Fruit fly (Drosophila melanogaster) whole organism, embryonic: Measurements from ENCODE around the gene CG12182.

ENCODE experiments used
- Bdp1 ChIP-seq: fragments of 200-800 bp; sonication (Bioruptor generic); optimal IDR thresholded peaks from 3 replicates; lab custom pipeline; 2016; ENCODE audit warnings: missing biosample characterization, missing genetic modification characterization
- Blimp-1 ChIP-seq: fragments of 200-800 bp; sonication (Bioruptor generic); optimal IDR thresholded peaks from 3 replicates; lab custom pipeline; 2018; ENCODE audit warnings: missing biosample characterization, missing genetic modification characterization, mild to moderate bottlenecking, moderate library complexity, missing genetic modification reagents
- CG10267 ChIP-seq: fragments of 200-800 bp; sonication (Bioruptor generic); optimal IDR thresholded peaks from 2 replicates; lab custom pipeline; 2018; ENCODE audit warnings: missing biosample characterization, mild to moderate bottlenecking, missing genetic modification characterization, moderate library complexity
- CG11504 ChIP-seq: fragments of 200-800 bp; sonication (Bioruptor generic); optimal IDR thresholded peaks from 3 replicates; lab custom pipeline; 2019; ENCODE audit warnings: missing biosample characterization, mild to moderate bottlenecking, missing genetic modification characterization, moderate library complexity
- CG11695 ChIP-seq: fragments of 200-800 bp; sonication (Bioruptor generic); IDR thresholded peaks from 3 replicates; pipeline ENCODE4 v1.3.6; 2022; ENCODE audit warnings: missing biosample characterization, missing genetic modification characterization
- CG14667 ChIP-seq: fragments of 200-800 bp; sonication (Bioruptor generic); IDR thresholded peaks from 2 replicates; pipeline ENCODE4 v1.3.6; 2022; ENCODE audit warnings: missing biosample characterization, missing genetic modification characterization
- CG15269 ChIP-seq: fragments of 200-800 bp; sonication (Bioruptor generic); optimal IDR thresholded peaks from 2 replicates; lab custom pipeline; 2018; ENCODE audit warnings: missing biosample characterization, mild to moderate bottlenecking, missing genetic modification characterization, moderate library complexity
- CG15696 ChIP-seq: fragments of 200-800 bp; sonication (Bioruptor generic); optimal IDR thresholded peaks from 2 replicates; lab custom pipeline; 2019; ENCODE audit warnings: missing biosample characterization, mild to moderate bottlenecking, missing genetic modification characterization, moderate library complexity
- CG17385 ChIP-seq: fragments of 200-800 bp; sonication (Bioruptor generic); optimal IDR thresholded peaks from 3 replicates; lab custom pipeline; 2018; ENCODE audit warnings: missing biosample characterization, mild to moderate bottlenecking, missing genetic modification characterization
- CG17612 ChIP-seq: fragments of 200-800 bp; sonication (Bioruptor generic); IDR thresholded peaks from 2 replicates; pipeline ENCODE4 v1.3.6; 2022; ENCODE audit warnings: missing biosample characterization, missing genetic modification characterization
- CG18764 ChIP-seq: fragments of 200-800 bp; sonication (Bioruptor generic); optimal IDR thresholded peaks from 3 replicates; lab custom pipeline; 2016; ENCODE audit warnings: missing biosample characterization, missing genetic modification characterization
- CG31441 ChIP-seq: fragments of 200-800 bp; sonication (Bioruptor generic); IDR thresholded peaks from 2 replicates; pipeline ENCODE4 v1.3.6; 2022; ENCODE audit warnings: missing biosample characterization, missing genetic modification characterization
- CG32767 ChIP-seq: fragments of 200-800 bp; sonication (Bioruptor generic); IDR thresholded peaks from 2 replicates; pipeline ENCODE4 v1.3.6; 2022; ENCODE audit warnings: missing biosample characterization, missing genetic modification characterization
- CG33557 ChIP-seq: fragments of 200-800 bp; sonication (Bioruptor generic); optimal IDR thresholded peaks from 2 replicates; lab custom pipeline; 2019; ENCODE audit warnings: missing biosample characterization, mild to moderate bottlenecking, missing genetic modification characterization, moderate library complexity
- CG42726 ChIP-seq: fragments of 200-800 bp; sonication (Bioruptor generic); IDR thresholded peaks from 2 replicates; pipeline ENCODE4 v1.3.6; 2022; ENCODE audit warnings: missing biosample characterization, missing genetic modification characterization; ENCODE audit not compliant: partially characterized antibody
- CG4730 ChIP-seq: fragments of 200-800 bp; sonication (Bioruptor generic); IDR thresholded peaks from 2 replicates; pipeline ENCODE4 v1.3.6; 2022; ENCODE audit warnings: missing biosample characterization, missing genetic modification characterization
- CG5953 ChIP-seq: fragments of 200-800 bp; sonication (Bioruptor generic); IDR thresholded peaks from 2 replicates; pipeline ENCODE4 v1.3.6; 2022; ENCODE audit warnings: missing biosample characterization, missing genetic modification characterization
- CG7786 ChIP-seq: fragments of 200-800 bp; sonication (Bioruptor generic); optimal IDR thresholded peaks from 2 replicates; lab custom pipeline; 2016; ENCODE audit warnings: missing biosample characterization, missing genetic modification characterization
- CG8281 ChIP-seq: fragments of 200-800 bp; sonication (Bioruptor generic); optimal IDR thresholded peaks from 2 replicates; lab custom pipeline; 2018; ENCODE audit warnings: missing biosample characterization, mild to moderate bottlenecking, missing genetic modification characterization, moderate library complexity
- Dbx ChIP-seq: fragments of 200-800 bp; sonication (Bioruptor generic); IDR thresholded peaks from 3 replicates; pipeline ENCODE4 v1.3.6; 2022; ENCODE audit warnings: missing biosample characterization, missing genetic modification characterization
- Ets97D ChIP-seq: fragments of 200-800 bp; sonication (Bioruptor generic); optimal IDR thresholded peaks from 3 replicates; lab custom pipeline; 2016; ENCODE audit warnings: missing biosample characterization, missing genetic modification characterization
- Fer1 ChIP-seq: fragments of 200-800 bp; sonication (Bioruptor generic); optimal IDR thresholded peaks from 2 replicates; lab custom pipeline; 2017; ENCODE audit warnings: missing biosample characterization, mild to moderate bottlenecking, missing genetic modification characterization
- HmgZ ChIP-seq: fragments of 200-800 bp; sonication (Bioruptor generic); optimal IDR thresholded peaks from 2 replicates; lab custom pipeline; 2018; ENCODE audit warnings: missing biosample characterization, mild to moderate bottlenecking, missing genetic modification characterization
- Hmx ChIP-seq: fragments of 200-800 bp; sonication (Bioruptor generic); optimal IDR thresholded peaks from 2 replicates; lab custom pipeline; 2016; ENCODE audit warnings: missing biosample characterization, missing genetic modification characterization
- Lpt ChIP-seq: fragments of >200 bp; optimal IDR thresholded peaks from 2 replicates; lab custom pipeline; 2018; ENCODE audit warnings: missing biosample characterization, missing genetic modification characterization
- Nf-YA ChIP-seq: fragments of 200-800 bp; sonication (Bioruptor generic); IDR thresholded peaks from 2 replicates; pipeline ENCODE4 v1.3.6; 2022; ENCODE audit warnings: missing biosample characterization, missing genetic modification characterization
- Pdp1 ChIP-seq, 2 experiments: fragments of 200-800 bp; sonication (Bioruptor generic); optimal IDR thresholded peaks; 3 replicates each; lab custom pipeline; 2016; ENCODE audit warnings: missing biosample characterization in 2 of 2, missing genetic modification characterization in 2 of 2, mild to moderate bottlenecking in 1 of 2, moderate library complexity in 1 of 2
- Ravus ChIP-seq: fragments of 200-800 bp; sonication (Bioruptor generic); IDR thresholded peaks from 2 replicates; pipeline ENCODE4 v1.3.6; 2022; ENCODE audit warnings: missing biosample characterization, missing genetic modification characterization
- Xrp1 ChIP-seq: fragments of 200-800 bp; sonication (Bioruptor generic); IDR thresholded peaks from 2 replicates; pipeline ENCODE4 v1.3.6; 2022; ENCODE audit warnings: missing biosample characterization, missing genetic modification characterization
- abd-A ChIP-seq: fragments of 200-800 bp; sonication (Bioruptor generic); optimal IDR thresholded peaks from 3 replicates; lab custom pipeline; 2019; ENCODE audit warnings: missing biosample characterization, mild to moderate bottlenecking, missing genetic modification characterization, moderate library complexity
- br ChIP-seq: fragments of >200 bp; optimal IDR thresholded peaks from 2 replicates; lab custom pipeline; 2017
- bsh ChIP-seq, 2 experiments: fragments of 200-800 bp; sonication (Bioruptor generic); optimal IDR thresholded peaks; 2 replicates each; lab custom pipeline; 2017 to 2018; ENCODE audit warnings: mild to moderate bottlenecking in 2 of 2, missing biosample characterization in 2 of 2, missing genetic modification characterization in 2 of 2, moderate library complexity in 1 of 2
- ci ChIP-seq: fragments of 200-800 bp; sonication (Bioruptor generic); IDR thresholded peaks from 3 replicates; pipeline ENCODE4 v1.3.6; 2022; ENCODE audit warnings: missing biosample characterization, missing genetic modification characterization
- danr ChIP-seq: fragments of 200-800 bp; sonication (Bioruptor generic); IDR thresholded peaks from 2 replicates; pipeline ENCODE4 v1.3.6; 2022; ENCODE audit warnings: missing biosample characterization, missing genetic modification characterization
- h ChIP-seq: fragments of >200 bp; optimal IDR thresholded peaks from 2 replicates; lab custom pipeline; 2017
- inv ChIP-seq: fragments of 200-800 bp; sonication (Bioruptor generic); IDR thresholded peaks from 2 replicates; pipeline ENCODE4 v1.3.6; 2022; ENCODE audit warnings: missing biosample characterization, missing genetic modification characterization; ENCODE audit not compliant: partially characterized antibody
- lov ChIP-seq, 2 experiments: fragments of 200-800 bp in 1 of 2; fragments of >200 bp in 1 of 2; sonication (Bioruptor generic) in 1 of 2; IDR thresholded peaks in 1 of 2; optimal IDR thresholded peaks in 1 of 2; 2 replicates in 1 of 2; 3 replicates in 1 of 2; pipeline versions ENCODE4 v1.3.6 to Lab custom; 2017 to 2022; ENCODE audit warnings: missing biosample characterization in 1 of 2, missing genetic modification characterization in 1 of 2
- nmo ChIP-seq: fragments of 200-800 bp; sonication (Bioruptor generic); optimal IDR thresholded peaks from 2 replicates; lab custom pipeline; 2018; ENCODE audit warnings: missing biosample characterization, mild to moderate bottlenecking, missing genetic modification characterization, moderate library complexity
- pan ChIP-seq, 4 experiments: fragments of >200 bp in 3 of 4; fragments of 200-800 bp in 1 of 4; sonication (Bioruptor generic) in 1 of 4; optimal IDR thresholded peaks in 3 of 4; IDR thresholded peaks in 1 of 4; 2 replicates each; pipeline versions ENCODE4 v1.3.6 to Lab custom; 2017 to 2022; ENCODE audit warnings: missing biosample characterization in 2 of 4, missing genetic modification characterization in 2 of 4, mixed read lengths in 1 of 4
- pb ChIP-seq: fragments of 200-800 bp; sonication (Bioruptor generic); optimal IDR thresholded peaks from 3 replicates; lab custom pipeline; 2016; ENCODE audit warnings: missing biosample characterization, missing genetic modification characterization
- prd ChIP-seq, 3 experiments: fragments of >200 bp in 2 of 3; fragments of 200-800 bp in 1 of 3; sonication (Bioruptor generic) in 1 of 3; optimal IDR thresholded peaks in 2 of 3; IDR thresholded peaks in 1 of 3; 2 replicates in 2 of 3; 3 replicates in 1 of 3; pipeline versions ENCODE4 v1.3.6 to Lab custom; 2017 to 2022; ENCODE audit warnings: missing biosample characterization in 1 of 3, missing genetic modification characterization in 1 of 3
- pum ChIP-seq: fragments of 200-800 bp; sonication (Bioruptor generic); optimal IDR thresholded peaks from 2 replicates; lab custom pipeline; 2016; ENCODE audit warnings: missing biosample characterization, missing genetic modification characterization
- ranshi ChIP-seq: fragments of 200-800 bp; sonication (Bioruptor generic); IDR thresholded peaks from 2 replicates; pipeline ENCODE4 v1.3.6; 2022; ENCODE audit warnings: missing biosample characterization, missing genetic modification characterization
- schlank ChIP-seq: fragments of 200-800 bp; sonication (Bioruptor generic); optimal IDR thresholded peaks from 2 replicates; lab custom pipeline; 2018; ENCODE audit warnings: missing biosample characterization, mild to moderate bottlenecking, missing genetic modification characterization
- stc ChIP-seq: fragments of 200-800 bp; sonication (Bioruptor generic); IDR thresholded peaks from 2 replicates; pipeline ENCODE4 v1.3.6; 2022; ENCODE audit warnings: missing biosample characterization, missing genetic modification characterization
- tup ChIP-seq: fragments of 200-800 bp; sonication (Bioruptor generic); optimal IDR thresholded peaks from 2 replicates; lab custom pipeline; 2016; ENCODE audit warnings: missing biosample characterization, mild to moderate bottlenecking, missing genetic modification characterization, moderate library complexity
- vvl ChIP-seq: fragments of 200-800 bp; sonication (Bioruptor generic); IDR thresholded peaks from 2 replicates; pipeline ENCODE4 v1.3.6; 2022; ENCODE audit warnings: missing biosample characterization, missing genetic modification characterization

Gene CG12182

DNA sequence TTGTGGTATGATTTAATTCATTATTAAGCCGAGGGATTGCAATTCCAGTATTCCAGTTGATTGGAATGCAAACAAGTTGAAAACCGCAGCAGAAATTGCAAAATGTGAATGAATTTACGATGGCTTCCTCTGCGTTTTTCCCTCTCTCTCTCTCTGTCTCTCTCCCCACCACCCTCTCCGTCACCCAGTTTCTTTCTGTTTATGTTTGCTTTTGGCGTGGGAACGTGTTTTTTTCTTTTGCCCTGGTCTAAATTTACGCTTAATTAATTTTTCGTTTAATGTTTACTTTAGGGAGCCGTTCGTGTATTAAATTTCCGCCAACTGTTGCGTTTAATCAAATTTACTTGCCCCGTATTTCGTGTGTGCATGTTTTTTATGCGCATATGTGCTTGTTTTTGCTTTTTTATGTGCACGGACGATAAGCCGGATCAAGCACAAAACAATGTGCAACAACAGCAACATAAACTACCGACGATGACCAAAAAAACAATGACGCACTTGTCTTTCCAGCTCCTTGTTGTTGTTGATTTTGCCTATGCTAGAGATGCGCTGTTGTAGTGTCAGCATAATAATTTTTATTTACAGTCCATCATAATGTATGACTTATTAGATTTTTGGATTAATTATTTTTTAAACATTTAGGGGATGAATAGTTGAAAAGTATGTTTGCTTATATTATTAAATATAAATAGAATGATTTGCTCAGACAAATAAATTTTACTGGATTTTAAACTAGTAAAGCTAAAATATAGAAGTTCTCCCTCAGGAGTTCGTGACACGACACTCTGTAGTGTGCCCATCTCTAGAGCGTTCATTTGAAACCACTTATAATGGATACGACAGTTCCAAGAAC lies 9.2 kb downstream of the CG12182 start (continued):
- TF ChIP-seq Fer1 (GFP tag; lab: Kevin White, UChicago): peak; percentile 77
- TF ChIP-seq bsh (GFP tag; optimal IDR thresholded peaks at IDR 0.05; lab: Kevin White, UChicago): peak in 1 of 2 experiments; percentile 74
- TF ChIP-seq danr (GFP tag; lab: Robert Waterston, UW): 0 out of 2 replicates have a peak, but pooled peaks have one; percentile 8
- TF ChIP-seq Lpt (GFP tag; lab: Kevin White, UChicago): no peak
- TF ChIP-seq CG5953 (GFP tag; lab: Robert Waterston, UW): no peak
- peak; percentile 67 for TF ChIP-seq HmgZ
- TF ChIP-seq nmo (GFP tag; lab: Kevin White, UChicago): peak; percentile 84
- no peak for TF ChIP-seq pan (optimal IDR thresholded peaks at IDR 0.05; lab: Kevin White, UChicago)
- TF ChIP-seq pan (GFP tag; optimal IDR thresholded peaks at IDR 0.05 in 1 of 2, IDR thresholded peaks at IDR 0.05 in 1 of 2): peak in 1 of 2 experiments; percentile 71
- TF ChIP-seq vvl (GFP tag; lab: Robert Waterston, UW): peak; percentile 70
- no peak for TF ChIP-seq pum (GFP tag; lab: Kevin White, UChicago)
- peak; percentile 80 for TF ChIP-seq CG17385 (GFP tag; lab: Kevin White, UChicago)
- no peak for TF ChIP-seq br
- TF ChIP-seq CG15269: peak; percentile 82
- no peak for TF ChIP-seq abd-A (tag; lab: Kevin White, UChicago)
- TF ChIP-seq inv (GFP tag; lab: Robert Waterston, UW): peak; percentile 64
- TF ChIP-seq lov (optimal IDR thresholded peaks at IDR 0.05; lab: Kevin White, UChicago): no peak
- no peak for TF ChIP-seq lov (GFP tag; IDR thresholded peaks at IDR 0.05; lab: Robert Waterston, UW)
- TF ChIP-seq CG11504 (tag; lab: Kevin White, UChicago): peak; percentile 82
- TF ChIP-seq CG8281 (tag; lab: Kevin White, UChicago): peak; percentile 52
- no peak for TF ChIP-seq prd (optimal IDR thresholded peaks at IDR 0.05; lab: Kevin White, UChicago)
- peak; percentile 64 for TF ChIP-seq prd (GFP tag; IDR thresholded peaks at IDR 0.05; lab: Robert Waterston, UW)
- TF ChIP-seq CG10267 (tag; lab: Kevin White, UChicago): peak; percentile 78
- TF ChIP-seq CG18764 (GFP tag; lab: Kevin White, UChicago): peak; percentile 42
- 0 out of 2 replicates have a peak, but pooled peaks have one; percentile 10 for TF ChIP-seq Nf-YA
- no peak for TF ChIP-seq CG4730 (GFP tag; lab: Robert Waterston, UW)
- peak; percentile 68; the same call in 1 of the 2 replicates for TF ChIP-seq CG32767 (GFP tag; lab: Robert Waterston, UW)
- no peak for TF ChIP-seq Hmx
- peak; percentile 64 for TF ChIP-seq Blimp-1 (GFP tag; lab: Kevin White, UChicago)
- peak; percentile 76; the same call in 2 of the 3 replicates for TF ChIP-seq CG11695
- TF ChIP-seq CG42726 (GFP tag; lab: Robert Waterston, UW): no peak
- peak; percentile 61 for TF ChIP-seq ci (GFP tag; lab: Robert Waterston, UW)
- TF ChIP-seq stc: 0 out of 2 replicates have a peak, but pooled peaks have one; percentile 10
- TF ChIP-seq tup (GFP tag; lab: Kevin White, UChicago): peak; percentile 23
- peak; percentile 84 for TF ChIP-seq CG15696 (tag; lab: Kevin White, UChicago)
- TF ChIP-seq CG14667 (GFP tag; lab: Robert Waterston, UW): no peak
- TF ChIP-seq Dbx: peak; percentile 80; the same call in 2 of the 3 replicates
- TF ChIP-seq Pdp1 (GFP tag; optimal IDR thresholded peaks at IDR 0.05; lab: Kevin White, UChicago): peak in 1 of 2 experiments; percentile 17
- no peak for TF ChIP-seq pb (GFP tag; lab: Kevin White, UChicago)
- peak; percentile 68 for TF ChIP-seq Xrp1 (GFP tag; lab: Robert Waterston, UW)
- no peak for TF ChIP-seq Ets97D (GFP tag; lab: Kevin White, UChicago)
- no peak for TF ChIP-seq Bdp1 (GFP tag; lab: Kevin White, UChicago)
- no peak for TF ChIP-seq CG17612 (GFP tag; lab: Robert Waterston, UW)
- TF ChIP-seq Ravus: no peak
- TF ChIP-seq CG33557: peak; percentile 81
- TF ChIP-seq h (lab: Kevin White, UChicago): no peak
- TF ChIP-seq ranshi (GFP tag; lab: Robert Waterston, UW): peak; percentile 74
- TF ChIP-seq CG7786 (GFP tag; lab: Kevin White, UChicago): peak; percentile 14
- peak; percentile 22 for TF ChIP-seq schlank (tag; lab: Kevin White, UChicago)
- TF ChIP-seq CG31441 (GFP tag; lab: Robert Waterston, UW): peak; percentile 69
